Fruit fly (Drosophila melanogaster) whole organism, embryonic: ENCODE results near the gene mRRF2.

Experiments
- Aef1 ChIP-seq: fragments of 200-800 bp; sonication (Bioruptor generic); IDR thresholded peaks from 3 replicates; pipeline ENCODE4 v1.3.6; 2022; ENCODE audit warnings: missing biosample characterization, missing genetic modification characterization
- Atf-2 ChIP-seq: fragments of 200-800 bp; sonication (Bioruptor generic); optimal IDR thresholded peaks from 2 replicates; lab custom pipeline; 2016; ENCODE audit warnings: missing biosample characterization, missing genetic modification characterization
- Atf6 ChIP-seq: fragments of 200-800 bp; sonication (Bioruptor generic); IDR thresholded peaks from 2 replicates; pipeline ENCODE4 v1.3.6; 2022; ENCODE audit warnings: missing biosample characterization, missing genetic modification characterization
- CG10366 ChIP-seq: fragments of 200-800 bp; sonication (Bioruptor generic); IDR thresholded peaks from 2 replicates; pipeline ENCODE4 v1.3.6; 2022; ENCODE audit warnings: missing biosample characterization, missing genetic modification characterization
- CG10462 ChIP-seq: fragments of 200-800 bp; sonication (Bioruptor generic); optimal IDR thresholded peaks from 2 replicates; lab custom pipeline; 2016; ENCODE audit warnings: missing biosample characterization, missing genetic modification characterization
- CG11695 ChIP-seq: fragments of 200-800 bp; sonication (Bioruptor generic); IDR thresholded peaks from 3 replicates; pipeline ENCODE4 v1.3.6; 2022; ENCODE audit warnings: missing biosample characterization, missing genetic modification characterization
- CG11696 ChIP-seq: fragments of 200-800 bp; sonication (Bioruptor generic); IDR thresholded peaks from 2 replicates; pipeline ENCODE4 v1.3.6; 2022; ENCODE audit warnings: missing biosample characterization, missing genetic modification characterization
- CG13624 ChIP-seq: fragments of 200-800 bp; sonication (Bioruptor generic); optimal IDR thresholded peaks from 2 replicates; lab custom pipeline; 2016; ENCODE audit warnings: missing biosample characterization, missing genetic modification characterization
- CG15479 ChIP-seq: fragments of 200-800 bp; sonication (Bioruptor generic); optimal IDR thresholded peaks from 3 replicates; lab custom pipeline; 2019; ENCODE audit warnings: missing biosample characterization, mild to moderate bottlenecking, missing genetic modification characterization, moderate library complexity
- CG1602 ChIP-seq: fragments of 200-800 bp; sonication (Bioruptor generic); optimal IDR thresholded peaks from 3 replicates; lab custom pipeline; 2016; ENCODE audit warnings: missing biosample characterization, missing genetic modification characterization
- CG17912 ChIP-seq: fragments of 200-800 bp; sonication (Bioruptor generic); optimal IDR thresholded peaks from 2 replicates; lab custom pipeline; 2018; ENCODE audit warnings: missing biosample characterization, mild to moderate bottlenecking, missing genetic modification characterization
- CG2120 ChIP-seq: fragments of 200-800 bp; sonication (Bioruptor generic); optimal IDR thresholded peaks from 3 replicates; lab custom pipeline; 2016; ENCODE audit warnings: missing biosample characterization, missing genetic modification characterization
- CG30020 ChIP-seq: fragments of 200-800 bp; optimal IDR thresholded peaks from 2 replicates; lab custom pipeline; 2019; ENCODE audit warnings: missing biosample characterization, mild to moderate bottlenecking, missing genetic modification characterization, moderate library complexity
- CG31365 ChIP-seq: fragments of 200-800 bp; sonication (Bioruptor generic); optimal IDR thresholded peaks from 2 replicates; lab custom pipeline; 2018; ENCODE audit warnings: missing biosample characterization, mild to moderate bottlenecking, missing genetic modification characterization
- CG33557 ChIP-seq: fragments of 200-800 bp; sonication (Bioruptor generic); optimal IDR thresholded peaks from 2 replicates; lab custom pipeline; 2019; ENCODE audit warnings: missing biosample characterization, mild to moderate bottlenecking, missing genetic modification characterization, moderate library complexity
- CG3726 ChIP-seq: fragments of 200-800 bp; sonication (Bioruptor generic); IDR thresholded peaks from 3 replicates; pipeline ENCODE4, ENCODE4 v1.3.6; 2022; ENCODE audit warnings: missing biosample characterization, missing genetic modification characterization
- CG6254 ChIP-seq: fragments of 200-800 bp; sonication (Bioruptor generic); optimal IDR thresholded peaks from 3 replicates; lab custom pipeline; 2017; ENCODE audit warnings: mild to moderate bottlenecking, missing biosample characterization, missing genetic modification reagents, missing genetic modification characterization
- CG6272 ChIP-seq: fragments of 200-800 bp; sonication (Bioruptor generic); IDR thresholded peaks from 2 replicates; pipeline ENCODE4 v1.3.6; 2022; ENCODE audit warnings: missing biosample characterization, missing genetic modification characterization
- CG6689 ChIP-seq: fragments of 200-800 bp; sonication (Bioruptor generic); IDR thresholded peaks from 2 replicates; pipeline ENCODE4 v1.3.6; 2022; ENCODE audit warnings: missing biosample characterization, missing genetic modification characterization
- Elba2 ChIP-seq: fragments of 200-800 bp; sonication (Bioruptor generic); optimal IDR thresholded peaks from 3 replicates; lab custom pipeline; 2016; ENCODE audit warnings: missing biosample characterization, missing genetic modification characterization
- Hsf ChIP-seq: fragments of 200-800 bp; sonication (Bioruptor generic); optimal IDR thresholded peaks from 3 replicates; lab custom pipeline; 2016; ENCODE audit warnings: missing biosample characterization, missing genetic modification characterization
- NFAT ChIP-seq: fragments of 200-800 bp; sonication (Bioruptor generic); IDR thresholded peaks from 2 replicates; pipeline ENCODE4 v1.3.6; 2022; ENCODE audit warnings: missing biosample characterization, missing genetic modification characterization
- Nf-YA ChIP-seq: fragments of 200-800 bp; sonication (Bioruptor generic); IDR thresholded peaks from 2 replicates; pipeline ENCODE4 v1.3.6; 2022; ENCODE audit warnings: missing biosample characterization, missing genetic modification characterization
- Sox100B ChIP-seq: fragments of 200-800 bp; sonication (Bioruptor generic); optimal IDR thresholded peaks from 3 replicates; lab custom pipeline; 2018; ENCODE audit warnings: missing biosample characterization, mild to moderate bottlenecking, missing genetic modification characterization
- Spps ChIP-seq: fragments of 200-800 bp; sonication (Bioruptor generic); optimal IDR thresholded peaks from 2 replicates; lab custom pipeline; 2018; ENCODE audit warnings: missing biosample characterization, mild to moderate bottlenecking, missing genetic modification characterization
- Stat92E ChIP-seq, 3 experiments: fragments of >200 bp in 2 of 3; fragments of 200-800 bp in 1 of 3; sonication (Bioruptor generic) in 1 of 3; optimal IDR thresholded peaks; 2 replicates each; lab custom pipeline; 2017 to 2019; ENCODE audit warnings: missing biosample characterization in 3 of 3, missing genetic modification characterization in 3 of 3, mild to moderate bottlenecking in 1 of 3, moderate library complexity in 1 of 3
- Xbp1 ChIP-seq: fragments of 200-800 bp; sonication (Bioruptor generic); optimal IDR thresholded peaks from 3 replicates; lab custom pipeline; 2016; ENCODE audit warnings: missing biosample characterization, mild to moderate bottlenecking, missing genetic modification characterization
- Xrp1 ChIP-seq: fragments of 200-800 bp; sonication (Bioruptor generic); IDR thresholded peaks from 2 replicates; pipeline ENCODE4 v1.3.6; 2022; ENCODE audit warnings: missing biosample characterization, missing genetic modification characterization
- ara ChIP-seq: fragments of 200-800 bp; sonication (Bioruptor generic); IDR thresholded peaks from 2 replicates; pipeline ENCODE4 v1.3.6; 2022; ENCODE audit warnings: missing biosample characterization, missing genetic modification characterization
- az2 ChIP-seq: fragments of 200-800 bp; sonication (Bioruptor generic); optimal IDR thresholded peaks from 3 replicates; lab custom pipeline; 2016; ENCODE audit warnings: missing biosample characterization, missing genetic modification characterization
- bcd ChIP-seq: fragments of 200-800 bp; sonication (Bioruptor generic); optimal IDR thresholded peaks from 2 replicates; lab custom pipeline; 2017; ENCODE audit warnings: missing biosample characterization, mild to moderate bottlenecking, missing genetic modification characterization
- bigmax ChIP-seq: fragments of 200-800 bp; sonication (Bioruptor generic); optimal IDR thresholded peaks from 2 replicates; lab custom pipeline; 2018; ENCODE audit warnings: missing biosample characterization, mild to moderate bottlenecking, missing genetic modification characterization
- cato ChIP-seq: fragments of 200-800 bp; sonication (Bioruptor generic); optimal IDR thresholded peaks from 2 replicates; lab custom pipeline; 2016; ENCODE audit warnings: missing biosample characterization, missing genetic modification characterization, borderline replicate concordance
- chif ChIP-seq, 2 experiments: fragments of 200-800 bp; sonication (Bioruptor generic); optimal IDR thresholded peaks; 3 replicates each; lab custom pipeline; 2016; ENCODE audit warnings: missing biosample characterization in 2 of 2, missing genetic modification characterization in 2 of 2
- disco-r ChIP-seq: fragments of 200-800 bp; sonication (Bioruptor generic); optimal IDR thresholded peaks from 2 replicates; lab custom pipeline; 2016; ENCODE audit warnings: missing biosample characterization, missing genetic modification characterization
- dmrt99B ChIP-seq: fragments of 200-800 bp; sonication (Bioruptor generic); optimal IDR thresholded peaks from 2 replicates; lab custom pipeline; 2018; ENCODE audit warnings: missing biosample characterization, mild to moderate bottlenecking, missing genetic modification characterization, moderate library complexity
- dpn ChIP-seq, 2 experiments: fragments of 200-800 bp; sonication (Bioruptor generic); optimal IDR thresholded peaks; 3 replicates each; lab custom pipeline; 2016; ENCODE audit warnings: missing biosample characterization in 2 of 2, missing genetic modification characterization in 2 of 2
- eve ChIP-seq, 2 experiments: fragments of >200 bp; optimal IDR thresholded peaks; 2 replicates each; lab custom pipeline; 2017; ENCODE audit warnings: missing biosample characterization in 2 of 2, missing genetic modification characterization in 2 of 2
- fd102C ChIP-seq: fragments of 200-800 bp; sonication (Bioruptor generic); optimal IDR thresholded peaks from 2 replicates; lab custom pipeline; 2018; ENCODE audit warnings: missing biosample characterization, mild to moderate bottlenecking, missing genetic modification characterization, moderate library complexity
- gce ChIP-seq: fragments of 200-800 bp; sonication (Bioruptor generic); IDR thresholded peaks from 3 replicates; pipeline ENCODE4 v1.3.6; 2022; ENCODE audit warnings: missing biosample characterization, missing genetic modification characterization
- hb ChIP-seq: fragments of 200-800 bp; sonication (Bioruptor generic); IDR thresholded peaks from 3 replicates; pipeline ENCODE4 v1.3.6; 2022; ENCODE audit warnings: missing biosample characterization, missing genetic modification characterization; ENCODE audit not compliant: partially characterized antibody
- kay ChIP-seq: fragments of 200-800 bp; sonication (Bioruptor generic); optimal IDR thresholded peaks from 2 replicates; lab custom pipeline; 2016; ENCODE audit warnings: missing biosample characterization, missing genetic modification characterization
- kni ChIP-seq: fragments of 200-800 bp; sonication (Bioruptor generic); optimal IDR thresholded peaks from 3 replicates; lab custom pipeline; 2017; ENCODE audit warnings: mild to moderate bottlenecking, missing biosample characterization, missing genetic modification reagents, missing genetic modification characterization
- oc ChIP-seq: fragments of 200-800 bp; sonication (Bioruptor generic); optimal IDR thresholded peaks from 2 replicates; lab custom pipeline; 2018; ENCODE audit warnings: missing biosample characterization, mild to moderate bottlenecking, missing genetic modification characterization, moderate library complexity
- phol ChIP-seq: fragments of 200-800 bp; sonication (Bioruptor generic); optimal IDR thresholded peaks from 3 replicates; lab custom pipeline; 2018; ENCODE audit warnings: missing biosample characterization, mild to moderate bottlenecking, missing genetic modification characterization, moderate library complexity
- salm ChIP-seq: fragments of 200-800 bp; sonication (Bioruptor generic); optimal IDR thresholded peaks from 2 replicates; lab custom pipeline; 2018; ENCODE audit warnings: missing biosample characterization, mild to moderate bottlenecking, missing genetic modification characterization
- sens ChIP-seq: fragments of 200-800 bp; sonication (Bioruptor generic); peaks from one replicate; lab custom pipeline; 2016; ENCODE audit warnings: missing biosample characterization, missing genetic modification characterization
- slou ChIP-seq: fragments of 200-800 bp; sonication (Bioruptor generic); optimal IDR thresholded peaks from 3 replicates; lab custom pipeline; 2016; ENCODE audit warnings: missing biosample characterization, missing genetic modification characterization
- unpg ChIP-seq: fragments of 200-800 bp; sonication (Bioruptor generic); optimal IDR thresholded peaks from 3 replicates; lab custom pipeline; 2018; ENCODE audit warnings: missing biosample characterization, mild to moderate bottlenecking, missing genetic modification characterization, moderate library complexity

Gene mRRF2

dm6 chr3R:22624737-22625136 lies 11.3 kb downstream of the mRRF2 start (continued):
- TF ChIP-seq bigmax (GFP tag; lab: Kevin White, UChicago), result no peak
- peak; percentile 54 for TF ChIP-seq CG13624 (GFP tag; lab: Kevin White, UChicago)
- peak; percentile 54; the same call in 1 of the 3 replicates for TF ChIP-seq CG3726 (GFP tag; lab: Robert Waterston, UW)
- TF ChIP-seq bcd (GFP tag; lab: Kevin White, UChicago), result peak; percentile 59
- no peak for TF ChIP-seq Sox100B (GFP tag; lab: Kevin White, UChicago)
- TF ChIP-seq CG30020 (tag; lab: Kevin White, UChicago), result no peak
- TF ChIP-seq Atf-2 (GFP tag; lab: Kevin White, UChicago), result peak; percentile 26
- TF ChIP-seq Hsf, result peak; percentile 72
- TF ChIP-seq CG6254 (GFP tag; lab: Kevin White, UChicago), result peak; percentile 26
- no peak for TF ChIP-seq fd102C (GFP tag; lab: Kevin White, UChicago)
- peak; percentile 48; the same call in 1 of the 2 replicates for TF ChIP-seq CG6272 (GFP tag; lab: Robert Waterston, UW)
- TF ChIP-seq Xrp1, result peak; percentile 80
- no peak for TF ChIP-seq CG17912 (GFP tag; lab: Kevin White, UChicago)
- TF ChIP-seq disco-r (GFP tag; lab: Kevin White, UChicago), result peak; percentile 20
- peak; percentile 56; the same call in 2 of the 3 replicates for TF ChIP-seq gce (GFP tag; lab: Robert Waterston, UW)
- TF ChIP-seq CG11696 (GFP tag; lab: Robert Waterston, UW), result 0 out of 2 replicates have a peak, but pooled peaks have one; percentile 33
- TF ChIP-seq chif (GFP tag; optimal IDR thresholded peaks at IDR 0.05; lab: Kevin White, UChicago), result peak; percentile 60 to 68
- TF ChIP-seq CG2120 (GFP tag; lab: Kevin White, UChicago), result peak; percentile 46
- TF ChIP-seq oc, result peak; percentile 30
- no peak for TF ChIP-seq Elba2 (GFP tag; lab: Kevin White, UChicago)
- TF ChIP-seq hb, result no peak
- TF ChIP-seq Atf6 (GFP tag; lab: Robert Waterston, UW), result peak; percentile 60; the same call in 1 of the 2 replicates
- peak; percentile 74 for TF ChIP-seq unpg (GFP tag; lab: Kevin White, UChicago)
- no peak for TF ChIP-seq slou (GFP tag; lab: Kevin White, UChicago)
- TF ChIP-seq kay, result no peak
- 0 out of 2 replicates have a peak, but pooled peaks have one; percentile 18 for TF ChIP-seq NFAT (GFP tag; lab: Robert Waterston, UW)
- TF ChIP-seq, all 482 proteins: peak for 248

- peak; percentile 87 for TF ChIP-seq sens (GFP tag; lab: Kevin White, UChicago)
- TF ChIP-seq dpn (GFP tag; optimal IDR thresholded peaks at IDR 0.05; lab: Kevin White, UChicago), result peak in 1 of 2 experiments; percentile 13
- peak; percentile 52 for TF ChIP-seq CG11695
- no peak for TF ChIP-seq CG31365 (tag; lab: Kevin White, UChicago)
- peak; percentile 42 for TF ChIP-seq CG1602 (GFP tag; lab: Kevin White, UChicago)
- no peak for TF ChIP-seq eve (GFP tag; optimal IDR thresholded peaks at IDR 0.05; lab: Kevin White, UChicago)
- no peak for TF ChIP-seq salm (tag; lab: Kevin White, UChicago)
- TF ChIP-seq Spps (tag; lab: Kevin White, UChicago), result peak; percentile 12
- peak; percentile 58 for TF ChIP-seq az2
- peak; percentile 57 for TF ChIP-seq CG6689 (GFP tag; lab: Robert Waterston, UW)
- TF ChIP-seq CG10366 (GFP tag; lab: Robert Waterston, UW), result no peak
- TF ChIP-seq Aef1 (GFP tag; lab: Robert Waterston, UW), result 0 out of 3 replicates have a peak, but pooled peaks have one; percentile 20
- TF ChIP-seq Stat92E (GFP tag; optimal IDR thresholded peaks at IDR 0.05; lab: Kevin White, UChicago), result peak in 1 of 3 experiments; percentile 86
- TF ChIP-seq ara (GFP tag; lab: Robert Waterston, UW), result no peak
- TF ChIP-seq dmrt99B (tag; lab: Kevin White, UChicago), result peak; percentile 69
- TF ChIP-seq cato (GFP tag; lab: Kevin White, UChicago), result peak; percentile 30
- no peak for TF ChIP-seq kni (GFP tag; lab: Kevin White, UChicago)
- TF ChIP-seq phol (tag; lab: Kevin White, UChicago), result peak; percentile 60
- TF ChIP-seq CG10462 (GFP tag; lab: Kevin White, UChicago), result peak; percentile 14
- peak; percentile 8 for TF ChIP-seq CG33557 (GFP tag; lab: Kevin White, UChicago)
- no peak for TF ChIP-seq Nf-YA (GFP tag; lab: Robert Waterston, UW)
- TF ChIP-seq bcd (GFP tag; lab: Kevin White, UChicago), result peak; percentile 54
- peak; percentile 26 for TF ChIP-seq Xbp1 (GFP tag; lab: Kevin White, UChicago)
- TF ChIP-seq CG15479 (GFP tag; lab: Kevin White, UChicago), result no peak
Measured at dm6 chr3R:22625514-22626333, 12.2 kb downstream of the mRRF2 start.
